Worm (Caenorhabditis elegans): Measurements from ENCODE around the gene mtre-1.

mtre-1 gene

ce11 chrII:8062334-8062791 is 12.0 kb upstream of the mtre-1 start, which contains the start of gene ufd-2:
Gene ufd-2 (plus strand): TSS chrII:8062741.
- TF ChIP-seq nhr-12 (tag; optimal IDR thresholded peaks at IDR 0.05) (no peak), fkh-4 (tag; optimal IDR thresholded peaks at IDR 0.05; ENCODE audit: borderline replicate concordance) (no peak), C34B4.2 (tag; optimal IDR thresholded peaks at IDR 0.05) (no peak), swsn-7 (tag; optimal IDR thresholded peaks at IDR 0.05) (peak; percentile 55), sox-4 (tag; optimal IDR thresholded peaks at IDR 0.05) (no peak), tlp-1 (tag; optimal IDR thresholded peaks at IDR 0.05) (peak; percentile 23), ceh-82 (tag; optimal IDR thresholded peaks at IDR 0.05) (peak; percentile 45 to 76 (median 74)), ceh-88 (GFP tag; IDR thresholded peaks at IDR 0.05) (no peak), fos-1 (tag; optimal IDR thresholded peaks at IDR 0.05) (peak; percentile 17), ceh-90 (tag; optimal IDR thresholded peaks at IDR 0.05) (no peak), unc-98 (GFP tag; IDR thresholded peaks at IDR 0.05) (no peak), nhr-237 (tag; optimal IDR thresholded peaks at IDR 0.05) (peak; percentile 4), ama-1 (optimal IDR thresholded peaks at IDR 0.05) (no peak), nhr-19 (GFP tag; conservative IDR thresholded peaks at IDR 0.05) (peak; percentile 44), sup-37 (GFP tag; optimal IDR thresholded peaks at IDR 0.05) (no peak), aly-2 (tag; optimal IDR thresholded peaks at IDR 0.05) (no peak), mab-9 (GFP tag; IDR thresholded peaks at IDR 0.05) (no peak), fkh-10 (GFP tag; optimal IDR thresholded peaks at IDR 0.05) (peak; percentile 16), ztf-4 (tag; optimal IDR thresholded peaks at IDR 0.05) (no peak), nhr-90 (tag; optimal IDR thresholded peaks at IDR 0.05; ENCODE audit: poor library complexity) (peak; percentile 60), lin-15B (tag; optimal IDR thresholded peaks at IDR 0.05) (peak; percentile 90), dsc-1 (tag; optimal IDR thresholded peaks at IDR 0.05) (peak; percentile 30), efl-1 (optimal IDR thresholded peaks at IDR 0.05) (peak; percentile 77 to 81), efl-1 (GFP tag; optimal IDR thresholded peaks at IDR 0.05 in 1 of 2) (peak; percentile 70 to 96), isw-1 (GFP tag; IDR thresholded peaks at IDR 0.05) (peak; percentile 22), nhr-20 (tag; optimal IDR thresholded peaks at IDR 0.05) (peak; percentile 70), ets-5 (GFP tag; IDR thresholded peaks at IDR 0.05) (no peak), fkh-8 (tag; optimal IDR thresholded peaks at IDR 0.05) (peak; percentile 70), lin-39 (tag; optimal IDR thresholded peaks at IDR 0.05) (no peak), dpl-1 (GFP tag; optimal IDR thresholded peaks at IDR 0.05) (peak; percentile 61 to 75 (median 66)), hlh-4 (tag; optimal IDR thresholded peaks at IDR 0.05) (no peak), pax-3 (tag; optimal IDR thresholded peaks at IDR 0.05) (peak; percentile 60), egl-13 (tag; optimal IDR thresholded peaks at IDR 0.05) (no peak), ceh-8 (GFP tag; optimal IDR thresholded peaks at IDR 0.05) (no peak), zag-1 (tag; optimal IDR thresholded peaks at IDR 0.05) (peak; percentile 5), C04F5.9 (tag; optimal IDR thresholded peaks at IDR 0.05) (peak; percentile 11), rnt-1 (tag; optimal IDR thresholded peaks at IDR 0.05) (peak; percentile 86), lin-35 (GFP tag; optimal IDR thresholded peaks at IDR 0.05) (peak; percentile 72 to 83), lin-14 (GFP tag; optimal IDR thresholded peaks at IDR 0.05) (peak; percentile 80), nhr-77 (tag; optimal IDR thresholded peaks at IDR 0.05) (peak; percentile 67), vab-15 (tag; optimal IDR thresholded peaks at IDR 0.05) (peak; percentile 77), snu-23 (GFP tag; optimal IDR thresholded peaks at IDR 0.05) (peak; percentile 65), blmp-1 (tag; optimal IDR thresholded peaks at IDR 0.05) (peak; percentile 55), nhr-85 (tag) (peak; percentile 60), ztf-11 (tag; optimal IDR thresholded peaks at IDR 0.05) (peak in 1 of 2 experiments; percentile 25), mef-2 (tag; optimal IDR thresholded peaks at IDR 0.05) (no peak), sptf-1 (tag; optimal IDR thresholded peaks at IDR 0.05) (no peak), nhr-47 (tag; optimal IDR thresholded peaks at IDR 0.05) (peak; percentile 64), aha-1 (tag; optimal IDR thresholded peaks at IDR 0.05) (no peak), elt-3 (tag; optimal IDR thresholded peaks at IDR 0.05) (no peak), F16B12.6 (tag; optimal IDR thresholded peaks at IDR 0.05) (peak; percentile 66), nhr-28 (tag; optimal IDR thresholded peaks at IDR 0.05) (no peak), unc-130 (tag; optimal IDR thresholded peaks at IDR 0.05) (peak; percentile 16), pqm-1 (tag; optimal IDR thresholded peaks at IDR 0.05) (no peak), xbp-1 (tag; optimal IDR thresholded peaks at IDR 0.05) (peak; percentile 54)

Data from whole organism, L1 larva.